Worm (Caenorhabditis elegans) whole organism, L1 larva: ENCODE measurements around the gene C09E7.10.

Experiments
- C34B4.2 ChIP-seq: sonication (generic microtip); optimal IDR thresholded peaks from 2 replicates; lab custom pipeline; 2017; ENCODE audit warnings: mild to moderate bottlenecking, missing genetic modification characterization, missing compliant biosample characterization
- Y116A8C.19 ChIP-seq: sonication (generic microtip); optimal IDR thresholded peaks from 2 replicates; lab custom pipeline; 2016; ENCODE audit warnings: missing compliant biosample characterization, missing genetic modification characterization, borderline replicate concordance
- aha-1 ChIP-seq: fragments of 150-350 bp; optimal IDR thresholded peaks from 2 replicates; lab custom pipeline; 2014; ENCODE audit warnings: missing biosample characterization, missing genetic modification characterization
- aly-2 ChIP-seq: fragments of 150-350 bp; optimal IDR thresholded peaks from 2 replicates; lab custom pipeline; 2014; ENCODE audit warnings: missing biosample characterization, missing genetic modification characterization
- ama-1 ChIP-seq: fragments of 150-350 bp; optimal IDR thresholded peaks from 2 replicates; lab custom pipeline; 2014
- ceh-90 ChIP-seq: sonication (generic microtip); optimal IDR thresholded peaks from 2 replicates; lab custom pipeline; 2016; ENCODE audit warnings: missing genetic modification characterization, missing compliant biosample characterization
- dsc-1 ChIP-seq: sonication (generic microtip); optimal IDR thresholded peaks from 2 replicates; lab custom pipeline; 2016; ENCODE audit warnings: mild to moderate bottlenecking, missing genetic modification characterization, missing compliant biosample characterization
- efl-3 ChIP-seq: fragments of 200-800 bp; sonication (Bioruptor generic); optimal IDR thresholded peaks from 2 replicates; lab custom pipeline; 2018; ENCODE audit warnings: mild to moderate bottlenecking, missing genetic modification characterization, missing compliant biosample characterization
- egl-27 ChIP-seq, 2 experiments: fragments of 150-350 bp in 1 of 2; sonication (generic microtip); optimal IDR thresholded peaks; 3 replicates each; lab custom pipeline; 2017 to 2018; ENCODE audit warnings: missing biosample characterization in 2 of 2, missing genetic modification characterization in 2 of 2, missing genetic modification reagents in 2 of 2
- elt-2 ChIP-seq: sonication (generic microtip); optimal IDR thresholded peaks from 2 replicates; lab custom pipeline; 2016; ENCODE audit warnings: missing genetic modification characterization, mild to moderate bottlenecking, inconsistent platforms, missing compliant biosample characterization, missing genetic modification reagents
- elt-3 ChIP-seq, 6 experiments: fragments of 150-350 bp in 1 of 6; sonication (generic microtip); optimal IDR thresholded peaks; 2 replicates each; lab custom pipeline; 2017 to 2018; ENCODE audit warnings: missing biosample characterization in 6 of 6, missing genetic modification characterization in 6 of 6, inconsistent platforms in 1 of 6
- ets-5 ChIP-seq: fragments of 200-800 bp; sonication (Bioruptor generic); IDR thresholded peaks from 2 replicates; pipeline ENCODE4 v1.3.6; 2022; ENCODE audit warnings: missing genetic modification characterization, missing compliant biosample characterization
- fkh-10 ChIP-seq: sonication (generic microtip); optimal IDR thresholded peaks from 2 replicates; lab custom pipeline; 2017; ENCODE audit warnings: missing biosample characterization, missing genetic modification reagents, missing genetic modification characterization
- fkh-4 ChIP-seq: sonication (generic microtip); optimal IDR thresholded peaks from 2 replicates; lab custom pipeline; 2016; ENCODE audit warnings: missing compliant biosample characterization, missing genetic modification characterization, borderline replicate concordance
- grh-1 ChIP-seq: fragments of 200-800 bp; sonication (Bioruptor generic); IDR thresholded peaks from 2 replicates; pipeline ENCODE4 v1.3.6; 2022; ENCODE audit warnings: missing genetic modification reagents, missing genetic modification characterization, missing compliant biosample characterization
- irx-1 ChIP-seq: sonication (generic microtip); optimal IDR thresholded peaks from 2 replicates; lab custom pipeline; 2016; ENCODE audit warnings: missing genetic modification characterization, missing compliant biosample characterization
- lin-14 ChIP-seq: fragments of 200-800 bp; sonication (Bioruptor generic); optimal IDR thresholded peaks from 2 replicates; lab custom pipeline; 2018; ENCODE audit warnings: mild to moderate bottlenecking, missing genetic modification characterization, moderate library complexity, missing compliant biosample characterization
- lsy-2 ChIP-seq, 2 experiments: fragments of 150-350 bp; optimal IDR thresholded peaks; 2 replicates each; lab custom pipeline; 2014; ENCODE audit warnings: missing biosample characterization in 2 of 2, missing genetic modification characterization in 2 of 2
- mef-2 ChIP-seq: fragments of 150-350 bp; optimal IDR thresholded peaks from 2 replicates; lab custom pipeline; 2014; ENCODE audit warnings: missing biosample characterization, missing genetic modification characterization
- nhr-11 ChIP-seq: fragments of 150-350 bp; optimal IDR thresholded peaks from 2 replicates; lab custom pipeline; 2014; ENCODE audit warnings: missing biosample characterization, missing genetic modification characterization
- nhr-12 ChIP-seq: sonication (generic microtip); optimal IDR thresholded peaks from 2 replicates; lab custom pipeline; 2017; ENCODE audit warnings: missing biosample characterization, missing genetic modification characterization
- nhr-20 ChIP-seq: sonication (generic microtip); optimal IDR thresholded peaks from 2 replicates; lab custom pipeline; 2016; ENCODE audit warnings: mild to moderate bottlenecking, missing genetic modification characterization, missing compliant biosample characterization
- nhr-237 ChIP-seq: fragments of 150-350 bp; optimal IDR thresholded peaks from 2 replicates; lab custom pipeline; 2014; ENCODE audit warnings: missing biosample characterization, missing genetic modification characterization
- nhr-71 ChIP-seq: sonication (generic microtip); optimal IDR thresholded peaks from 2 replicates; lab custom pipeline; 2016; ENCODE audit warnings: mild to moderate bottlenecking, missing genetic modification characterization, moderate library complexity, missing compliant biosample characterization
- nhr-76 ChIP-seq: sonication (generic microtip); optimal IDR thresholded peaks from 2 replicates; lab custom pipeline; 2017; ENCODE audit warnings: missing biosample characterization, missing genetic modification characterization
- nhr-77 ChIP-seq: fragments of 150-350 bp; optimal IDR thresholded peaks from 2 replicates; lab custom pipeline; 2014; ENCODE audit warnings: missing biosample characterization, missing genetic modification characterization
- nhr-84 ChIP-seq: sonication (generic microtip); optimal IDR thresholded peaks from 2 replicates; lab custom pipeline; 2017; ENCODE audit warnings: missing biosample characterization, missing genetic modification characterization
- nhr-85 ChIP-seq: sonication (generic microtip); peaks from one replicate; lab custom pipeline; 2016; ENCODE audit warnings: missing genetic modification characterization, inconsistent platforms, missing compliant biosample characterization
- pax-3 ChIP-seq: fragments of 200-800 bp; sonication (Bioruptor generic); optimal IDR thresholded peaks from 2 replicates; lab custom pipeline; 2018; ENCODE audit warnings: mild to moderate bottlenecking, missing genetic modification characterization, moderate library complexity, missing compliant biosample characterization
- pqm-1 ChIP-seq: sonication (generic microtip); optimal IDR thresholded peaks from 3 replicates; lab custom pipeline; 2017; ENCODE audit warnings: missing biosample characterization, missing genetic modification characterization
- snu-23 ChIP-seq: sonication (generic microtip); optimal IDR thresholded peaks from 2 replicates; lab custom pipeline; 2016; ENCODE audit warnings: missing genetic modification characterization, missing compliant biosample characterization
- sup-37 ChIP-seq: fragments of 200-800 bp; sonication (Bioruptor generic); optimal IDR thresholded peaks from 2 replicates; lab custom pipeline; 2018; ENCODE audit warnings: mild to moderate bottlenecking, missing genetic modification characterization, missing compliant biosample characterization
- unc-130 ChIP-seq: fragments of 150-350 bp; optimal IDR thresholded peaks from 2 replicates; lab custom pipeline; 2017; ENCODE audit warnings: missing biosample characterization, missing genetic modification characterization, inconsistent platforms
- unc-86 ChIP-seq: sonication (generic microtip); optimal IDR thresholded peaks from 2 replicates; lab custom pipeline; 2016; ENCODE audit warnings: missing genetic modification characterization, missing compliant biosample characterization
- zip-4 ChIP-seq: fragments of 200-800 bp; sonication (Bioruptor generic); optimal IDR thresholded peaks from 2 replicates; lab custom pipeline; 2018; ENCODE audit warnings: mild to moderate bottlenecking, missing genetic modification characterization, moderate library complexity, missing compliant biosample characterization
- ztf-11 ChIP-seq, 2 experiments: sonication (generic microtip); optimal IDR thresholded peaks; 2 replicates each; lab custom pipeline; 2016 to 2017; ENCODE audit warnings: missing genetic modification characterization in 2 of 2, missing biosample characterization in 1 of 2, missing compliant biosample characterization in 1 of 2
- ztf-4 ChIP-seq: fragments of 150-350 bp; optimal IDR thresholded peaks from 2 replicates; lab custom pipeline; 2014; ENCODE audit warnings: missing biosample characterization, missing genetic modification characterization

Gene C09E7.10

ce11 chrIII:6531099-6531498, 11.2 kb upstream of the C09E7.10 start, which contains the start of gene C09E7.11:
TSS of gene C09E7.11 (plus strand) at chrIII:6531399.
- no peak for TF ChIP-seq fkh-4 (tag; lab: Kevin White, UChicago)
- TF ChIP-seq elt-3 (tag; optimal IDR thresholded peaks at IDR 0.05; lab: Kevin White, UChicago) = no peak
- TF ChIP-seq irx-1 (tag; lab: Kevin White, UChicago) = no peak
- no peak for TF ChIP-seq efl-3
- no peak for TF ChIP-seq nhr-76 (tag; lab: Kevin White, UChicago)
- no peak for TF ChIP-seq unc-86
- TF ChIP-seq lsy-2 (tag; optimal IDR thresholded peaks at IDR 0.05; lab: Kevin White, UChicago) = no peak
- TF ChIP-seq nhr-237 = no peak
- TF ChIP-seq nhr-71 = no peak
- TF ChIP-seq grh-1 = no peak
- TF ChIP-seq nhr-11 (tag; lab: Kevin White, UChicago) = no peak
- TF ChIP-seq nhr-77 (tag; lab: Kevin White, UChicago) = no peak
- no peak for TF ChIP-seq lin-14 (GFP tag; lab: Kevin White, UChicago)
- TF ChIP-seq egl-27 (tag; optimal IDR thresholded peaks at IDR 0.05; lab: Kevin White, UChicago) = no peak
- TF ChIP-seq ztf-4 = no peak
- no peak for TF ChIP-seq elt-2 (tag; lab: Kevin White, UChicago)
- no peak for TF ChIP-seq ets-5 (GFP tag; lab: Robert Waterston, UW)
- no peak for TF ChIP-seq C34B4.2 (tag; lab: Kevin White, UChicago)
- TF ChIP-seq ama-1 = no peak
- TF ChIP-seq fkh-10 (GFP tag; lab: Kevin White, UChicago) = no peak

ce11 chrIII:6527902-6528301, 8.1 kb upstream of the C09E7.10 start, which contains the start of gene pqn-10:
TSS of gene pqn-10 (plus strand) at chrIII:6528202.
- TF ChIP-seq C34B4.2 (tag; lab: Kevin White, UChicago) = no peak

- TF ChIP-seq aha-1 (tag; lab: Kevin White, UChicago) (no peak), dsc-1 (tag; lab: Kevin White, UChicago) (no peak), nhr-12 (tag; lab: Kevin White, UChicago) (no peak), snu-23 (no peak), zip-4 (GFP tag; lab: Kevin White, UChicago) (no peak), ztf-11 (tag; optimal IDR thresholded peaks at IDR 0.05; lab: Kevin White, UChicago) (no peak), mef-2 (tag; lab: Kevin White, UChicago) (no peak), ceh-90 (no peak), nhr-85 (no peak)
These were observed 5.7 kb upstream of the C09E7.10 start, which contains the start of gene oig-1 for ce11 chrIII:6525557-6525956. TSS of gene oig-1 (minus strand) at chrIII:6525657.

ce11 chrIII:6514673-6515072, 5.2 kb downstream of the C09E7.10 start, which contains the start of gene acr-5:
TSS of gene acr-5 (minus strand) at chrIII:6514773.
- TF ChIP-seq pax-3 (tag; lab: Kevin White, UChicago) = no peak
- no peak for TF ChIP-seq nhr-84 (tag; lab: Kevin White, UChicago)
- no peak for TF ChIP-seq nhr-20 (tag; lab: Kevin White, UChicago)
- TF ChIP-seq Y116A8C.19 (tag; lab: Kevin White, UChicago) = no peak
- TF ChIP-seq pqm-1 (tag; lab: Kevin White, UChicago) = no peak
- TF ChIP-seq ets-5 (GFP tag; lab: Robert Waterston, UW) = no peak
- no peak for TF ChIP-seq aly-2 (tag; lab: Kevin White, UChicago)
- no peak for TF ChIP-seq sup-37 (GFP tag; lab: Kevin White, UChicago)
- TF ChIP-seq nhr-237 = no peak
- no peak for TF ChIP-seq unc-130
- no peak for TF ChIP-seq nhr-12 (tag; lab: Kevin White, UChicago)
- TF ChIP-seq, all 84 proteins: peak for 0
